Fruit fly (Drosophila melanogaster): Measurements from ENCODE around the gene pit.

dm6 chr3R:22047412-22047811, 13.3 kb downstream of the pit start:
- no peak for TF ChIP-seq Dll (optimal IDR thresholded peaks at IDR 0.05)
- no peak for TF ChIP-seq usp (GFP tag; optimal IDR thresholded peaks at IDR 0.05)
- TF ChIP-seq pan (optimal IDR thresholded peaks at IDR 0.05), result no peak

All from whole organism.